Fruit fly (Drosophila melanogaster): ENCODE data around the gene CG32079.

DNA sequence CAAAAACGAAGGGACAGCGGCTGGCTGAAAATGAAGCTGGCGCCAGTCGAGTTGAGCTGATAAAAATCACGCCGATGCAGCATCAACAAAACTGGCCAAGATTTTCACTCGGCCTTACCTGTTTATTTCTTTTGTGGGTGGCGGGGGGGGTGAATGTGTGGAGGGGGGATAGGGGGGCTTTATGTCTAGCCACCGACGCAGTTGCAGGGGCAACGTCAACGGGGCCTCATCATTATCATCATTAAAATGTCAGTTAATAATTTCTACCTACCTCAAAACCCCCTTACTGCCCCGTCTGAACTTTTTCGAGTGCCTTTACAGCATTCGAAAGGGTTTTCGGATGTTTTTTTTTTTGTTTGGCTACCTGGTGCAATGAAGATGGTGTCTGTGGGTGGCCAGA, 25.8 kb upstream of the CG32079 start:
- TF ChIP-seq CG13204 (GFP tag; optimal IDR thresholded peaks at IDR 0.05) (no peak), CG9948 (tag; optimal IDR thresholded peaks at IDR 0.05) (no peak), CG8301 (tag; optimal IDR thresholded peaks at IDR 0.05) (no peak), CG15710 (tag; optimal IDR thresholded peaks at IDR 0.05) (no peak), fd96Ca (GFP tag; IDR thresholded peaks at IDR 0.05) (no peak), CG17806 (tag; optimal IDR thresholded peaks at IDR 0.05) (no peak), rn (GFP tag; IDR thresholded peaks at IDR 0.05) (no peak), EcR (GFP tag; optimal IDR thresholded peaks at IDR 0.05) (no peak), Pif1A (GFP tag; optimal IDR thresholded peaks at IDR 0.05) (no peak), CG8159 (tag; optimal IDR thresholded peaks at IDR 0.05) (no peak)
